Worm (Caenorhabditis elegans): Measurements from ENCODE around the gene B0035.15.

ce11 chrIV:11314885-11315284, 16.8 kb upstream of the B0035.15 start, which contains the start of the genes B0035.3, B0035.22 and pfd-4:
- TF ChIP-seq unc-62 (GFP tag; optimal IDR thresholded peaks at IDR 0.05) (no peak), nhr-76 (tag; optimal IDR thresholded peaks at IDR 0.05) (no peak), ham-2 (GFP tag; optimal IDR thresholded peaks at IDR 0.05) (no peak), elt-1 (tag; optimal IDR thresholded peaks at IDR 0.05; ENCODE audit: borderline replicate concordance, insufficient read depth) (no peak), ztf-11 (tag; optimal IDR thresholded peaks at IDR 0.05) (no peak)

Data from whole organism, mixed stage, embryonic.